Worm (Caenorhabditis elegans): Measurements from ENCODE around the gene gly-1.

DNA sequence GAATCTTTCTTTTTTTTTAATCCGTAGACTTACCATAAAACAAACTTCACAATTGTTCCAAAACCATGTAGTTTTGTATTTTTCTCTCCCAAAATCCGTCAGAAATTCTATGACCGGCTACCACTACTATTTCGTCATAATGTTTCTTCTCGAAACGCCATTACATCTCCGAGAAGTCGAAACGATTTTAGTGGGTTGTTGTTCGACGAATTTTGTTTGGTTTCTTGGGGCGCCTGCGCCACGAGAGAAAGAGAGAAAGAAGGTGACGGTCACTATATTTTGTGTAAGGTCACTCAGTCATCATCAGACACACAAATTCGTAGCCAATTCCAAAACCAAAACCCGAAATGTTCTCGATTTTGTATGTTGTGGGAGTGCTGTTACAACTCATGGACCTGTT, 14.9 kb downstream of the gly-1 start:
- TF ChIP-seq fos-1 (tag; optimal IDR thresholded peaks at IDR 0.05): no peak
- TF ChIP-seq tbx-2 (tag; optimal IDR thresholded peaks at IDR 0.05): no peak
- TF ChIP-seq lsy-2 (tag; optimal IDR thresholded peaks at IDR 0.05): peak in 1 of 2 experiments; percentile 29
- TF ChIP-seq pag-3 (tag; optimal IDR thresholded peaks at IDR 0.05; ENCODE audit: borderline replicate concordance, insufficient read depth): no peak
- TF ChIP-seq isw-1 (GFP tag; IDR thresholded peaks at IDR 0.05): no peak
- TF ChIP-seq zag-1 (tag; optimal IDR thresholded peaks at IDR 0.05): no peak
- TF ChIP-seq lin-39 (tag; optimal IDR thresholded peaks at IDR 0.05): no peak
- TF ChIP-seq mdl-1 (tag; optimal IDR thresholded peaks at IDR 0.05): peak in 1 of 2 experiments; percentile 12
- no peak for TF ChIP-seq mef-2 (tag; optimal IDR thresholded peaks at IDR 0.05)
- no peak for TF ChIP-seq nhr-28 (tag; optimal IDR thresholded peaks at IDR 0.05)
- peak in 1 of 6 experiments; percentile 57 for TF ChIP-seq elt-3 (tag; optimal IDR thresholded peaks at IDR 0.05)

All from whole organism, L1 larva.